Worm (Caenorhabditis elegans) whole organism, early embryonic: ENCODE data around the gene Y53F4B.10.
A peak's percentile ranks its signal among the peaks of the same experiment; 100 is the strongest.

Source experiments
- B0310.2 ChIP-seq: sonication (generic microtip); optimal IDR thresholded peaks from 2 replicates; lab custom pipeline; 2016; ENCODE audit warnings: mild to moderate bottlenecking, missing genetic modification characterization, missing compliant biosample characterization
- F13C5.2 ChIP-seq: sonication (generic microtip); optimal IDR thresholded peaks from 2 replicates; lab custom pipeline; 2017; ENCODE audit warnings: mild to moderate bottlenecking, missing genetic modification characterization, inconsistent platforms, missing compliant biosample characterization
- aly-1 ChIP-seq: sonication (generic microtip); optimal IDR thresholded peaks from 2 replicates; lab custom pipeline; 2016; ENCODE audit warnings: missing genetic modification characterization, missing compliant biosample characterization
- ama-1 ChIP-seq: fragments of 150-350 bp; optimal IDR thresholded peaks from 2 replicates; lab custom pipeline; 2014
- ceh-13 ChIP-seq: fragments of 200-800 bp; sonication (Bioruptor generic); optimal IDR thresholded peaks from 2 replicates; lab custom pipeline; 2018; ENCODE audit warnings: mild to moderate bottlenecking, missing genetic modification characterization, missing compliant biosample characterization
- ceh-36 ChIP-seq: sonication (generic microtip); optimal IDR thresholded peaks from 2 replicates; lab custom pipeline; 2016; ENCODE audit warnings: missing genetic modification characterization, inconsistent platforms, missing compliant biosample characterization
- ets-7 ChIP-seq: sonication (generic microtip); optimal IDR thresholded peaks from 2 replicates; lab custom pipeline; 2016; ENCODE audit warnings: missing genotype, missing genetic modification characterization, missing compliant biosample characterization
- flt-1 ChIP-seq: fragments of 200-800 bp; sonication (Bioruptor generic); IDR thresholded peaks from 2 replicates; pipeline ENCODE4 v1.3.6; 2022; ENCODE audit warnings: missing genetic modification characterization, missing compliant biosample characterization
- hmbx-1 ChIP-seq: sonication (generic microtip); optimal IDR thresholded peaks from 2 replicates; lab custom pipeline; 2016; ENCODE audit warnings: mild to moderate bottlenecking, missing genetic modification characterization, missing compliant biosample characterization
- hmg-4 ChIP-seq: fragments of 200-800 bp; sonication (Bioruptor generic); optimal IDR thresholded peaks from 2 replicates; lab custom pipeline; 2018; ENCODE audit warnings: mild to moderate bottlenecking, missing genetic modification characterization, missing compliant biosample characterization
- hnd-1 ChIP-seq: sonication (generic microtip); optimal IDR thresholded peaks from 2 replicates; lab custom pipeline; 2016; ENCODE audit warnings: missing genetic modification characterization, missing compliant biosample characterization
- pes-1 ChIP-seq: fragments of 200-800 bp; sonication (Bioruptor generic); IDR thresholded peaks from 2 replicates; pipeline ENCODE4 v1.3.6; 2022; ENCODE audit warnings: missing genetic modification reagents, missing genetic modification characterization, missing compliant biosample characterization
- scrt-1 ChIP-seq: fragments of 200-800 bp; sonication (Bioruptor generic); IDR thresholded peaks from 2 replicates; pipeline ENCODE4 v1.3.6; 2022; ENCODE audit warnings: missing genetic modification characterization, missing compliant biosample characterization
- sea-1 ChIP-seq: fragments of 200-800 bp; sonication (Bioruptor generic); conservative IDR thresholded peaks from 2 replicates; pipeline ENCODE4 v1.3.6; 2022; ENCODE audit warnings: missing genetic modification characterization, missing compliant biosample characterization
- tbx-11 ChIP-seq: fragments of 200-800 bp; sonication (Bioruptor generic); IDR thresholded peaks from 2 replicates; pipeline ENCODE4 v1.3.6; 2022; ENCODE audit warnings: missing genetic modification characterization, missing compliant biosample characterization
- tbx-37 ChIP-seq: fragments of 200-800 bp; sonication (Bioruptor generic); conservative IDR thresholded peaks from 2 replicates; pipeline ENCODE4 v1.3.6; 2022; ENCODE audit warnings: missing genetic modification reagents, missing genetic modification characterization, missing compliant biosample characterization
- tra-4 ChIP-seq: sonication (generic microtip); optimal IDR thresholded peaks from 2 replicates; lab custom pipeline; 2017; ENCODE audit warnings: missing genetic modification characterization, missing compliant biosample characterization

Gene Y53F4B.10

DNA sequence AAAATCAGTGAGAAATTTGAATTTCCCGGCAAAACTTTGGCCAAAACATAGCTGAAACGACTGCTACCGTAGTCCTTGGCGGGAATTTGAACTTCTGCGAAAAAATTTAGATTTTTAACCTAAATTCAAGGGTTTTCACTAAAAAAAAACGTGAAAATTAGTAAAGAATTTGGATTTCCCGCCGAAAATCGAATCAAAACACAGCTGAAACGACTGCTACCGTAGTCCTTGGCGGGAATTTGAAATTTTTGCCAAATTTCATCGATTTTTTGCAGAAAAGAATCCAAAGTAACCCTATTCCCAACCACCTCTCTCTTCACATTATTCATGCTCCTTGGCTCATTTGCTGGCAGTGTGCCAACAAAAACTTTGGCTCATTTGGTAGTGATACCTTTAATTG lies 21.8 kb upstream of the Y53F4B.10 start:
- TF ChIP-seq tbx-37 (GFP tag; lab: Robert Waterston, UW) (no peak), ets-7 (no peak), aly-1 (tag; lab: Kevin White, UChicago) (no peak), scrt-1 (GFP tag; lab: Robert Waterston, UW) (no peak), hnd-1 (tag; lab: Kevin White, UChicago) (no peak), hmg-4 (GFP tag; lab: Kevin White, UChicago) (no peak), flt-1 (GFP tag; lab: Robert Waterston, UW) (no peak), tbx-11 (GFP tag; lab: Robert Waterston, UW) (no peak), ama-1 (lab: Kevin White, UChicago) (no peak)

DNA sequence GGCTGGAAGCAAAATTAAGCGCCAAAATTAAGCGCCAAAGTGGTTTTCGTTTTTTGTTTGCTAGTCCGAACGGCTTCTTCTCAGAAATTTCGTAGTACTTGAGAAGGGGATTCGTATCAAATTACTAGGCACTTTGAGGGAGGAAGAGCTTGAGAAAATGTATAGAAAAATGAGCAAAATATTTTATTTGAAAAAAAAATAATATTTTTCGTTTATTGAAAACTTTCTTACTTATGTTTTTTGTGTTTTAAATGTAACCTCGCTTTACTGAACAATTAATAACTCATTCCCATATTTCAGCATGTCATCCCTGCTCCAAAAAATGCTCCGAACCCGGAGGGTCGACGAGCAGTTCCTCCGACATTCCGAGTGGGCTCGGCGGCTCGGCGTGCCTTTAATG lies 15.6 kb upstream of the Y53F4B.10 start, which contains the start of gene Y53F4B.12:
Gene Y53F4B.12, plus strand, starts transcription at position 301 of the 400 bp plus-strand sequence.
- TF ChIP-seq scrt-1 (GFP tag; lab: Robert Waterston, UW): no peak
- no peak for TF ChIP-seq tbx-37 (GFP tag; lab: Robert Waterston, UW)
- TF ChIP-seq hmbx-1 (tag; lab: Kevin White, UChicago): no peak
- no peak for TF ChIP-seq B0310.2 (tag; lab: Kevin White, UChicago)
- TF ChIP-seq F13C5.2 (tag; lab: Kevin White, UChicago): no peak
- TF ChIP-seq ama-1 (lab: Kevin White, UChicago): no peak
- TF ChIP-seq ets-7: no peak
- TF ChIP-seq tra-4 (tag; lab: Kevin White, UChicago): no peak
- no peak for TF ChIP-seq flt-1 (GFP tag; lab: Robert Waterston, UW)
- TF ChIP-seq aly-1 (tag; lab: Kevin White, UChicago): no peak

DNA sequence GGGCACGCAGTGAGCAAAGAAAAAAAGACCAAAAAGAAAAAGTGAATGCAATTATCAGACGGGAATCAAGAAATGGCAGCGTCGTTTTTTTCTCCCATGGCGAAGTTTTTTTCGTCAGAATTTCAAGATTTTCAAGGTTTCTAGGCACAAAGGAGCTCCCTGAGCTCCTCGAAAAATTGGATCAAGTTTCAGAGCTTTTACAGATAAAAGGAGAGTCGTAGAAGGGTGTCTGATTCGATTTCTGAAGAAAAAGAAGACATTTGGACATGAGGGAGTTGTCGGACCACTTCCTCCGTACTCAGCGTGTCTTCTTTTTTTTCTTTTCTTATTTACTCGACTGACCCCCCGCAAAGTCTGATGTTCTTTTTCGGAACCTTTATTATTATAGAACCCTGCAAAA lies 12.4 kb upstream of the Y53F4B.10 start:
- TF ChIP-seq tra-4 (tag; lab: Kevin White, UChicago) (no peak), hmbx-1 (tag; lab: Kevin White, UChicago) (no peak), hnd-1 (tag; lab: Kevin White, UChicago) (no peak), pes-1 (no peak), aly-1 (tag; lab: Kevin White, UChicago) (no peak), sea-1 (GFP tag; lab: Robert Waterston, UW) (no peak), F13C5.2 (tag; lab: Kevin White, UChicago) (no peak), hmg-4 (GFP tag; lab: Kevin White, UChicago) (no peak), ceh-13 (GFP tag; lab: Kevin White, UChicago) (no peak), scrt-1 (GFP tag; lab: Robert Waterston, UW) (no peak), tbx-37 (GFP tag; lab: Robert Waterston, UW) (no peak), ama-1 (lab: Kevin White, UChicago) (no peak), ceh-36 (tag; lab: Kevin White, UChicago) (no peak)

DNA sequence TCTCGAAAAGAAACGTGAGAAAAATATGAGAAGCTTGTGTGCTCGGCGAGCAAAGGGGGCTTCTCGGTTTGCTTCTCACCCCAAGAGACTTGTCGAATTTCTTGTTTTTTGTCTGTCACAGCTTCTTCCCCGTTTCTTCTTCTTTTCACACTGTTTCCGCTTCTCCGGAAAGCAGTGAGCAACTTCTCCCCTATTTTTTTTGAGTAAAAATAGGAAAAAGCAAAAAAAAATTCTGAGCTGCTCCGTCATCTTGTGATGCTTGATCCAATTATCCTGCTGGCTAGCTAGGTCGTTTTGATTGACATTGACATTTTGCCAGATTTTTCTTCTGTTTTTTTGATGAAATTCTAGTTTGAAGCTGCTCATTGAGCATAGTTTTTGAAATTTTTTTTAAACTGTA lies 11.1 kb upstream of the Y53F4B.10 start, which contains the start of gene Y53F4B.51:
Gene Y53F4B.51, minus strand, starts transcription at position 63 of the 400 bp plus-strand sequence.
- TF ChIP-seq hnd-1 (tag; lab: Kevin White, UChicago): no peak
- no peak for TF ChIP-seq pes-1
- no peak for TF ChIP-seq tra-4 (tag; lab: Kevin White, UChicago)
- no peak for TF ChIP-seq ets-7
- no peak for TF ChIP-seq hmbx-1 (tag; lab: Kevin White, UChicago)

DNA sequence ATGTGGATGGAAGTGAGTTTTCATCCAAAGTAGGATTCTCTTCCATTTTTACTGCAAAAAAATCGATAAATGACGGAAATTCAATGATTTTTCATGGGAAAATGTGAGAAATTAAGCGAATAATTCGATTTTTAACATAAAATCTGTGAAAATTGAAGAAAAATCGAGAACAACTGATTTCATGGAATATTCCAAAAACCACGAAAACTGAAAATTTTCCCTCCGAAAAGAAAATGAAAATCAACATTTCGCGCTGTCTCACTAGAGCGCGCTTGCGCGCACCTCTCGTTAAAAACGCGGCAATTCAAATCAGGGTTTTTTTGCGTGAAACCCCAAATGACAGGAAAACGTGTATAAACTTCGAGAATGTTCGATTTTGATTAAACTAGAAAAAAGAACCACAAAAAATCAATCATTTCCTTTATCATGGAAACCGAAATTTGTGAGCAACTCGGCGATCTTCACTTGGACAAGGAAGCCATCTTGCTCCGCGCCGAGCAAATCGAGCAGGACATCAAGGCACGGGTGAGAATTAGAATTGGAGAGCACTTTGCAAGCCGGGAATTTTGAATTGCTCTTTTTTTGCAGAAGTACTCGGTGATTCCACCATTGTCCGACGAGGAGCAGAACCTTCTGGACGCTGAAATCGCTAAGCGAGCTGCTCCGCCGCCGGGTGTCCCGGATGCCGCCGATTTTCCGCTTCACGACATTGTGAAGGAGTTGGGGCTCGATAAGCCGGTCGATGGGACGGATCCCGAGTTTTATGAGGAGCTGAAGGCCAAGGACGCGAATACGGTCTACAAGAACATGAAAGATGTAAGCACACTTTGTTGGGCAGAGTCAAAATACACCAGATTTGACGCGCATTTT lies 7.3 kb upstream of the Y53F4B.10 start, which contains the start of the genes Y53F4B.9 and Y53F4B.11:
Gene Y53F4B.9, minus strand, starts transcription at position 51 of the 870 bp plus-strand sequence.
Gene Y53F4B.11, plus strand, starts transcription at position 383 of the 870 bp plus-strand sequence.
- TF ChIP-seq sea-1 (GFP tag; lab: Robert Waterston, UW) (peak; percentile 19; the same call in 1 of the 2 replicates), F13C5.2 (tag; lab: Kevin White, UChicago) (peak; percentile 35), hnd-1 (tag; lab: Kevin White, UChicago) (no peak), tbx-11 (GFP tag; lab: Robert Waterston, UW) (no peak), tra-4 (tag; lab: Kevin White, UChicago) (no peak), hmbx-1 (tag; lab: Kevin White, UChicago) (no peak), scrt-1 (GFP tag; lab: Robert Waterston, UW) (no peak), tbx-37 (GFP tag; lab: Robert Waterston, UW) (peak; percentile 44; the same call in 1 of the 2 replicates), hmg-4 (GFP tag; lab: Kevin White, UChicago) (no peak)

DNA sequence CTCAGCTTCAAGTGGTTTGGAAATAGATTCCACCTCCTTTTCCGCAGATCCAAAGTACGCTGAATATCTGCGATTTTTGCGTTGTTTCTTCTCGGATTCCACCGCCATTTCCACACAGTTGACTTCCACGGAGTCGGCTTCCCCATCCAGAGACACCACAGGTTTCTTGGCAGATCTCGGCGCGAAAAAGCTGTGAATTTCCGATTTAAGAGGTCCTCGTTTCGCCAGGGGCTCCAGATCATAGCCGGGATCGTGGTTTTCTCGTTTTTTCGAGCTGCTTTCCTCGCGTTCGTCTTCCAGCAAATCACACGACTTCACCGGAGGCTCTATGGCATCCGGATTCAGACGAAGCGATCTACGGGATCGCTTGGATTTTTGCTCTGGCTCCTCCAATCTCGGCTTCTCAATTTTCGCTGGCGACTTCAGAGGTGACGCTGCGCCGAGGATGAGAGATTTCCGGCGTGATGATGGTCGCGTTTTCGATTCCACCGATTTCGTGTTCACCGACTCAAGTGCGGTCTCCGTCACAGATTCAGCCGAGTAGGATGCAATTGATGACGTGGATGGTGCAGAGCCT lies 5.3 kb upstream of the Y53F4B.10 start:
- TF ChIP-seq B0310.2 (tag; lab: Kevin White, UChicago): no peak
- TF ChIP-seq F13C5.2 (tag; lab: Kevin White, UChicago): no peak
- TF ChIP-seq pes-1: 0 out of 2 replicates have a peak, but pooled peaks have one; percentile 23
- no peak for TF ChIP-seq tra-4 (tag; lab: Kevin White, UChicago)

DNA sequence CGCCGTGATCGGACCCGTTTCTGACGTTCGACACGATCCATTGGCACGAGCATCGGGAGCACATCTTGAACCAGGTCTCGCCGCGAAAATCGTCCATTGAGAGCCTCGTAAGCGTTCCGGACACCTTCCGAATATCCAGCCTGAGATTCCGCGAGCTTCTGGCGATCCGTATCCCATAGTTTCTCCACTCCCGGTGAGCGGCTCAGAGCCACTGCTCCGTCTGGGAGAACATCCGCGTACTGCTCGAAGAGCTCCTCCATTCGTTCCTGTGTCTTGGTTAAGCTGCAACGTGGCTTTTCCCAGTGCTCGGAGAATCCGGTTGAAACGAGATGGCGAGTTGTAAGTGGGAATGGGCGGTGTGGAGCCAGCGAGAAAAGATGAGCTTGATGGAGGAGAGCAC lies 1.8 kb upstream of the Y53F4B.10 start:
- TF ChIP-seq hmg-4 (GFP tag; lab: Kevin White, UChicago) (no peak), flt-1 (GFP tag; lab: Robert Waterston, UW) (no peak), pes-1 (no peak), scrt-1 (GFP tag; lab: Robert Waterston, UW) (no peak), hmbx-1 (tag; lab: Kevin White, UChicago) (no peak), F13C5.2 (tag; lab: Kevin White, UChicago) (no peak), hnd-1 (tag; lab: Kevin White, UChicago) (no peak), ama-1 (lab: Kevin White, UChicago) (no peak), ceh-36 (tag; lab: Kevin White, UChicago) (no peak), tbx-37 (GFP tag; lab: Robert Waterston, UW) (no peak), tra-4 (tag; lab: Kevin White, UChicago) (no peak), tbx-11 (GFP tag; lab: Robert Waterston, UW) (no peak), sea-1 (GFP tag; lab: Robert Waterston, UW) (no peak), aly-1 (tag; lab: Kevin White, UChicago) (no peak), B0310.2 (tag; lab: Kevin White, UChicago) (no peak), ceh-13 (GFP tag; lab: Kevin White, UChicago) (no peak), ets-7 (no peak)
